Fruit fly (Drosophila melanogaster) whole organism, embryonic: ENCODE results near the gene CG4218.
A peak's percentile ranks its signal among the peaks of the same experiment; 100 is the strongest.

Experiments used
- Atf6 ChIP-seq: fragments of 200-800 bp; sonication (Bioruptor generic); IDR thresholded peaks from 2 replicates; pipeline ENCODE4 v1.3.6; 2022; ENCODE audit warnings: missing biosample characterization, missing genetic modification characterization
- CG10543 ChIP-seq: fragments of 200-800 bp; sonication (Bioruptor generic); optimal IDR thresholded peaks from 3 replicates; lab custom pipeline; 2017; ENCODE audit warnings: missing biosample characterization, mild to moderate bottlenecking, missing genetic modification characterization, moderate library complexity
- CG12391 ChIP-seq: fragments of 200-800 bp; sonication (Bioruptor generic); optimal IDR thresholded peaks from 3 replicates; lab custom pipeline; 2018; ENCODE audit warnings: missing biosample characterization, mild to moderate bottlenecking, missing genetic modification characterization, moderate library complexity
- CG12744 ChIP-seq: fragments of 200-800 bp; sonication (Bioruptor generic); optimal IDR thresholded peaks from 2 replicates; lab custom pipeline; 2016; ENCODE audit warnings: missing biosample characterization, missing genetic modification characterization
- CG13296 ChIP-seq: fragments of 200-800 bp; sonication (Bioruptor generic); optimal IDR thresholded peaks from 3 replicates; lab custom pipeline; 2018; ENCODE audit warnings: missing biosample characterization, mild to moderate bottlenecking, missing genetic modification characterization
- CG15514 ChIP-seq: fragments of 200-800 bp; sonication (Bioruptor generic); optimal IDR thresholded peaks from 3 replicates; lab custom pipeline; 2017; ENCODE audit warnings: missing biosample characterization, missing genetic modification characterization, mild to moderate bottlenecking, moderate library complexity, missing genetic modification reagents
- CG1602 ChIP-seq: fragments of 200-800 bp; sonication (Bioruptor generic); optimal IDR thresholded peaks from 3 replicates; lab custom pipeline; 2016; ENCODE audit warnings: missing biosample characterization, missing genetic modification characterization
- CG16863 ChIP-seq: fragments of 200-800 bp; sonication (Bioruptor generic); optimal IDR thresholded peaks from 3 replicates; lab custom pipeline; 2016; ENCODE audit warnings: missing biosample characterization, missing genetic modification characterization
- CG18476 ChIP-seq: fragments of 200-800 bp; sonication (Bioruptor generic); optimal IDR thresholded peaks from 2 replicates; lab custom pipeline; 2016; ENCODE audit warnings: missing biosample characterization, mild to moderate bottlenecking, missing genetic modification characterization
- CG31224 ChIP-seq: fragments of 200-800 bp; sonication (Bioruptor generic); IDR thresholded peaks from 2 replicates; pipeline ENCODE4 v1.3.6; 2022; ENCODE audit warnings: missing biosample characterization, missing genetic modification characterization
- CG31365 ChIP-seq: fragments of 200-800 bp; sonication (Bioruptor generic); optimal IDR thresholded peaks from 2 replicates; lab custom pipeline; 2018; ENCODE audit warnings: missing biosample characterization, mild to moderate bottlenecking, missing genetic modification characterization
- CG3407 ChIP-seq: fragments of 200-800 bp; sonication (Bioruptor generic); optimal IDR thresholded peaks from 2 replicates; lab custom pipeline; 2018; ENCODE audit warnings: missing biosample characterization, mild to moderate bottlenecking, missing genetic modification characterization
- CG5245 ChIP-seq: fragments of 200-800 bp; sonication (Bioruptor generic); optimal IDR thresholded peaks from 3 replicates; lab custom pipeline; 2016; ENCODE audit warnings: missing biosample characterization, missing genetic modification characterization
- CG6689 ChIP-seq: fragments of 200-800 bp; sonication (Bioruptor generic); IDR thresholded peaks from 2 replicates; pipeline ENCODE4 v1.3.6; 2022; ENCODE audit warnings: missing biosample characterization, missing genetic modification characterization
- CG6813 ChIP-seq: fragments of 200-800 bp; sonication (Bioruptor generic); optimal IDR thresholded peaks from 2 replicates; lab custom pipeline; 2017; ENCODE audit warnings: missing biosample characterization, missing genetic modification characterization, mild to moderate bottlenecking, moderate library complexity, missing genetic modification reagents
- CG7839 ChIP-seq: fragments of 200-800 bp; sonication (Bioruptor generic); optimal IDR thresholded peaks from 3 replicates; lab custom pipeline; 2018; ENCODE audit warnings: missing biosample characterization, mild to moderate bottlenecking, missing genetic modification characterization, moderate library complexity
- CG8089 ChIP-seq: fragments of 200-800 bp; sonication (Bioruptor generic); optimal IDR thresholded peaks from 3 replicates; lab custom pipeline; 2016; ENCODE audit warnings: missing biosample characterization, missing genetic modification characterization
- CG8765 ChIP-seq: fragments of 200-800 bp; sonication (Bioruptor generic); IDR thresholded peaks from 2 replicates; pipeline ENCODE4 v1.3.6; 2022; ENCODE audit warnings: missing biosample characterization, missing genetic modification characterization
- CG9609 ChIP-seq: fragments of 200-800 bp; sonication (Bioruptor generic); optimal IDR thresholded peaks from 3 replicates; lab custom pipeline; 2016; ENCODE audit warnings: missing biosample characterization, missing genetic modification characterization
- CG9727 ChIP-seq: fragments of 200-800 bp; sonication (Bioruptor generic); optimal IDR thresholded peaks from 3 replicates; lab custom pipeline; 2017; ENCODE audit warnings: missing biosample characterization, mild to moderate bottlenecking, missing genetic modification characterization
- CoRest ChIP-seq: fragments of 200-800 bp; sonication (Bioruptor generic); optimal IDR thresholded peaks from 3 replicates; lab custom pipeline; 2018; ENCODE audit warnings: missing biosample characterization, mild to moderate bottlenecking, missing genetic modification characterization, moderate library complexity
- Dbx ChIP-seq: fragments of 200-800 bp; sonication (Bioruptor generic); IDR thresholded peaks from 3 replicates; pipeline ENCODE4 v1.3.6; 2022; ENCODE audit warnings: missing biosample characterization, missing genetic modification characterization
- HmgD ChIP-seq: fragments of 200-800 bp; sonication (Bioruptor generic); optimal IDR thresholded peaks from 3 replicates; lab custom pipeline; 2016; ENCODE audit warnings: missing biosample characterization, missing genetic modification characterization
- Hsf ChIP-seq: fragments of 200-800 bp; sonication (Bioruptor generic); optimal IDR thresholded peaks from 3 replicates; lab custom pipeline; 2016; ENCODE audit warnings: missing biosample characterization, missing genetic modification characterization
- Myb ChIP-seq: fragments of 200-800 bp; sonication (Bioruptor generic); optimal IDR thresholded peaks from 2 replicates; lab custom pipeline; 2016; ENCODE audit warnings: missing biosample characterization, missing genetic modification characterization
- Scr ChIP-seq: fragments of 200-800 bp; sonication (Bioruptor generic); IDR thresholded peaks from 2 replicates; pipeline ENCODE4 v1.3.6; 2022; ENCODE audit warnings: missing biosample characterization, missing genetic modification characterization; ENCODE audit not compliant: partially characterized antibody
- Xbp1 ChIP-seq: fragments of 200-800 bp; sonication (Bioruptor generic); optimal IDR thresholded peaks from 3 replicates; lab custom pipeline; 2016; ENCODE audit warnings: missing biosample characterization, mild to moderate bottlenecking, missing genetic modification characterization
- ase ChIP-seq: fragments of 200-800 bp; sonication (Bioruptor generic); IDR thresholded peaks from 3 replicates; pipeline ENCODE4 v1.3.6; 2022; ENCODE audit warnings: missing biosample characterization, missing genetic modification characterization
- az2 ChIP-seq: fragments of 200-800 bp; sonication (Bioruptor generic); optimal IDR thresholded peaks from 3 replicates; lab custom pipeline; 2016; ENCODE audit warnings: missing biosample characterization, missing genetic modification characterization
- bab2 ChIP-seq: fragments of 200-800 bp; sonication (Bioruptor generic); optimal IDR thresholded peaks from 2 replicates; lab custom pipeline; 2016; ENCODE audit warnings: missing biosample characterization, missing genetic modification characterization
- bbx ChIP-seq: fragments of 200-800 bp; sonication (Bioruptor generic); IDR thresholded peaks from 2 replicates; pipeline ENCODE4 v1.3.6; 2022; ENCODE audit warnings: missing biosample characterization, missing genetic modification characterization; ENCODE audit not compliant: partially characterized antibody
- cas ChIP-seq: fragments of 200-800 bp; sonication (Bioruptor generic); IDR thresholded peaks from 2 replicates; pipeline ENCODE4 v1.3.6; 2022; ENCODE audit warnings: missing biosample characterization, missing genetic modification characterization
- chif ChIP-seq, 2 experiments: fragments of 200-800 bp; sonication (Bioruptor generic); optimal IDR thresholded peaks; 3 replicates each; lab custom pipeline; 2016; ENCODE audit warnings: missing biosample characterization in 2 of 2, missing genetic modification characterization in 2 of 2
- croc ChIP-seq: fragments of 200-800 bp; sonication (Bioruptor generic); conservative IDR thresholded peaks from 3 replicates; pipeline ENCODE4 v1.3.6; 2022; ENCODE audit warnings: missing biosample characterization, missing genetic modification characterization
- crp ChIP-seq, 2 experiments: fragments of 200-800 bp; sonication (Bioruptor generic); optimal IDR thresholded peaks; 2 replicates in 1 of 2; 3 replicates in 1 of 2; lab custom pipeline; 2017; ENCODE audit warnings: missing biosample characterization in 2 of 2, missing genetic modification characterization in 2 of 2, mild to moderate bottlenecking in 1 of 2, moderate library complexity in 1 of 2
- fd96Cb ChIP-seq: fragments of 200-800 bp; sonication (Bioruptor generic); optimal IDR thresholded peaks from 2 replicates; lab custom pipeline; 2018; ENCODE audit warnings: missing biosample characterization, mild to moderate bottlenecking, missing genetic modification characterization, moderate library complexity
- h ChIP-seq: fragments of >200 bp; optimal IDR thresholded peaks from 2 replicates; lab custom pipeline; 2017
- jing ChIP-seq: fragments of 200-800 bp; sonication (Bioruptor generic); optimal IDR thresholded peaks from 2 replicates; lab custom pipeline; 2018; ENCODE audit warnings: missing biosample characterization, mild to moderate bottlenecking, missing genetic modification characterization
- kni ChIP-seq: fragments of 200-800 bp; sonication (Bioruptor generic); optimal IDR thresholded peaks from 3 replicates; lab custom pipeline; 2017; ENCODE audit warnings: mild to moderate bottlenecking, missing biosample characterization, missing genetic modification reagents, missing genetic modification characterization
- mld ChIP-seq: fragments of 200-800 bp; sonication (Bioruptor generic); IDR thresholded peaks from 3 replicates; pipeline ENCODE4 v1.3.6; 2022; ENCODE audit warnings: missing biosample characterization, missing genetic modification characterization; ENCODE audit not compliant: partially characterized antibody
- onecut ChIP-seq: fragments of 200-800 bp; sonication (Bioruptor generic); IDR thresholded peaks from 2 replicates; pipeline ENCODE4 v1.3.6; 2022; ENCODE audit warnings: missing biosample characterization, missing genetic modification characterization
- otp ChIP-seq: fragments of 200-800 bp; sonication (Bioruptor generic); IDR thresholded peaks from 3 replicates; pipeline ENCODE4, ENCODE4 v1.3.6; 2022; ENCODE audit warnings: missing biosample characterization, missing genetic modification characterization
- p53 ChIP-seq: fragments of 200-800 bp; sonication (Bioruptor generic); optimal IDR thresholded peaks from 2 replicates; lab custom pipeline; 2016; ENCODE audit warnings: missing biosample characterization, missing genetic modification characterization
- pan ChIP-seq, 4 experiments: fragments of >200 bp in 3 of 4; fragments of 200-800 bp in 1 of 4; sonication (Bioruptor generic) in 1 of 4; optimal IDR thresholded peaks in 3 of 4; IDR thresholded peaks in 1 of 4; 2 replicates each; pipeline versions ENCODE4 v1.3.6 to Lab custom; 2017 to 2022; ENCODE audit warnings: missing biosample characterization in 2 of 4, missing genetic modification characterization in 2 of 4, mixed read lengths in 1 of 4
- pita ChIP-seq: fragments of 200-800 bp; sonication (Bioruptor generic); optimal IDR thresholded peaks from 2 replicates; lab custom pipeline; 2017; ENCODE audit warnings: missing biosample characterization, mild to moderate bottlenecking, missing genetic modification characterization
- shn ChIP-seq: fragments of 200-800 bp; sonication (Bioruptor generic); optimal IDR thresholded peaks from 3 replicates; lab custom pipeline; 2016; ENCODE audit warnings: missing biosample characterization, missing genetic modification characterization
- sima ChIP-seq: fragments of 200-800 bp; sonication (Bioruptor generic); optimal IDR thresholded peaks from 2 replicates; lab custom pipeline; 2016; ENCODE audit warnings: missing biosample characterization, missing genetic modification characterization
- tap ChIP-seq: fragments of 200-800 bp; optimal IDR thresholded peaks from 3 replicates; lab custom pipeline; 2019; ENCODE audit warnings: missing biosample characterization, mild to moderate bottlenecking, missing genetic modification characterization, moderate library complexity
- tup ChIP-seq: fragments of 200-800 bp; sonication (Bioruptor generic); optimal IDR thresholded peaks from 2 replicates; lab custom pipeline; 2016; ENCODE audit warnings: missing biosample characterization, mild to moderate bottlenecking, missing genetic modification characterization, moderate library complexity
- zen2 ChIP-seq: fragments of 200-800 bp; sonication (Bioruptor generic); IDR thresholded peaks from 3 replicates; pipeline ENCODE4 v1.3.6; 2022; ENCODE audit warnings: missing biosample characterization, missing genetic modification characterization; ENCODE audit not compliant: partially characterized antibody

Gene CG4218

DNA sequence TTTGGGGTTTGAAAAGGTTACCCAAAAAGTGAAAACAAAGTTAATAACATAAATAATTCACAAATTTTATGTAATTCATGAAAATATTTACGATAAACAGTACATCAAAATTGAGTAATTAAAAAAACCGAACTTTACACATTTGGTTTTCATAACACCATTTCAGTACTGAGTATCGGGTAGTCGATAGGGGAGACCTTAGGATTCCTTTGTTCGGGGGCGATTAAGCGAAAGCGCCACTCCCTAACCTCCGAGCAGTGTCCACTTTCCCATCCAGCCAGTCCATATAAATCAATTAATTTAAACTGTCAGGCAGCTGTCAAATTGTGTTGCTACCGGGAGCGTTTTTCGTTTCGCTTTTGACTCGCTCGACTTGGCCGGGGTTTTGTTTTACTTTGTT lies 13.4 kb upstream of the CG4218 start:
- TF ChIP-seq Atf6 (GFP tag; lab: Robert Waterston, UW) = no peak
- TF ChIP-seq HmgD (GFP tag; lab: Kevin White, UChicago) = no peak
- peak; percentile 51 for TF ChIP-seq CG7839 (tag; lab: Kevin White, UChicago)
- no peak for TF ChIP-seq CG8089 (GFP tag; lab: Kevin White, UChicago)
- no peak for TF ChIP-seq Myb (GFP tag; lab: Kevin White, UChicago)
- TF ChIP-seq bbx (GFP tag; lab: Robert Waterston, UW) = no peak
- peak; percentile 51 for TF ChIP-seq fd96Cb (tag; lab: Kevin White, UChicago)
- TF ChIP-seq az2 (GFP tag; lab: Kevin White, UChicago) = peak; percentile 26
- TF ChIP-seq kni (GFP tag; lab: Kevin White, UChicago) = peak; percentile 21
- no peak for TF ChIP-seq CG13296 (GFP tag; lab: Kevin White, UChicago)
- peak; percentile 29; the same call in 1 of the 2 replicates for TF ChIP-seq CG6689 (GFP tag; lab: Robert Waterston, UW)
- TF ChIP-seq CoRest (tag; lab: Kevin White, UChicago) = peak; percentile 41
- no peak for TF ChIP-seq CG9609 (GFP tag; lab: Kevin White, UChicago)
- TF ChIP-seq sima (GFP tag; lab: Kevin White, UChicago) = no peak
- TF ChIP-seq jing = peak; percentile 20
- TF ChIP-seq chif (GFP tag; optimal IDR thresholded peaks at IDR 0.05; lab: Kevin White, UChicago) = peak in 1 of 2 experiments; percentile 46
- peak; percentile 41 for TF ChIP-seq Hsf (GFP tag; lab: Kevin White, UChicago)
- no peak for TF ChIP-seq zen2 (GFP tag; lab: Robert Waterston, UW)
- no peak for TF ChIP-seq h (lab: Kevin White, UChicago)
- peak; percentile 25; the same call in 1 of the 3 replicates for TF ChIP-seq croc (GFP tag; lab: Robert Waterston, UW)
- peak; percentile 71 for TF ChIP-seq CG9727
- peak; percentile 44 for TF ChIP-seq CG6813 (GFP tag; lab: Kevin White, UChicago)
- no peak for TF ChIP-seq ase (GFP tag; lab: Robert Waterston, UW)
- no peak for TF ChIP-seq CG31224 (GFP tag; lab: Robert Waterston, UW)
- no peak for TF ChIP-seq shn
- TF ChIP-seq CG18476 = peak; percentile 24
- peak; percentile 11 for TF ChIP-seq Xbp1 (GFP tag; lab: Kevin White, UChicago)
- no peak for TF ChIP-seq mld (GFP tag; lab: Robert Waterston, UW)
- no peak for TF ChIP-seq cas
- TF ChIP-seq p53 (GFP tag; lab: Kevin White, UChicago) = no peak
- peak; percentile 44 for TF ChIP-seq CG3407 (GFP tag; lab: Kevin White, UChicago)
- no peak for TF ChIP-seq Dbx
- 0 out of 2 replicates have a peak, but pooled peaks have one; percentile 10 for TF ChIP-seq CG8765 (GFP tag; lab: Robert Waterston, UW)
- no peak for TF ChIP-seq CG31365
- peak; percentile 74 for TF ChIP-seq otp (GFP tag; lab: Robert Waterston, UW)
- no peak for TF ChIP-seq CG1602 (GFP tag; lab: Kevin White, UChicago)
- TF ChIP-seq CG12391 = peak; percentile 61
- no peak for TF ChIP-seq tup (GFP tag; lab: Kevin White, UChicago)
- no peak for TF ChIP-seq CG16863 (GFP tag; lab: Kevin White, UChicago)
- peak; percentile 33 for TF ChIP-seq CG5245
- TF ChIP-seq bab2 (GFP tag; lab: Kevin White, UChicago) = peak; percentile 20
- TF ChIP-seq onecut (GFP tag; lab: Robert Waterston, UW) = 0 out of 2 replicates have a peak, but pooled peaks have one; percentile 5
- no peak for TF ChIP-seq pita
- no peak for TF ChIP-seq CG12744
- TF ChIP-seq CG10543 (GFP tag; lab: Kevin White, UChicago) = no peak
- no peak for TF ChIP-seq crp (GFP tag; optimal IDR thresholded peaks at IDR 0.05; lab: Kevin White, UChicago)
- TF ChIP-seq tap = no peak
- TF ChIP-seq Scr (GFP tag; lab: Robert Waterston, UW) = no peak
- no peak for TF ChIP-seq pan (optimal IDR thresholded peaks at IDR 0.05; lab: Kevin White, UChicago)
- peak in 1 of 2 experiments; percentile 10 for TF ChIP-seq pan (GFP tag; optimal IDR thresholded peaks at IDR 0.05 in 1 of 2, IDR thresholded peaks at IDR 0.05 in 1 of 2)
- no peak for TF ChIP-seq CG15514
